Fruit fly (Drosophila melanogaster) whole organism, embryonic: Measurements from ENCODE around the gene Flad1.

Experiments
- B-H2 ChIP-seq: fragments of 200-800 bp; sonication (Bioruptor generic); optimal IDR thresholded peaks from 2 replicates; lab custom pipeline; 2018; ENCODE audit warnings: missing biosample characterization, mild to moderate bottlenecking, missing genetic modification characterization
- CG10147 ChIP-seq: fragments of 200-800 bp; sonication (Bioruptor generic); optimal IDR thresholded peaks from 2 replicates; lab custom pipeline; 2019; ENCODE audit warnings: missing biosample characterization, mild to moderate bottlenecking, missing genetic modification characterization, moderate library complexity
- CG1024 ChIP-seq: fragments of 200-800 bp; sonication (Bioruptor generic); IDR thresholded peaks from 2 replicates; pipeline ENCODE4 v1.3.6; 2022; ENCODE audit warnings: missing biosample characterization, missing genetic modification characterization
- CG10431 ChIP-seq: fragments of 200-800 bp; sonication (Bioruptor generic); optimal IDR thresholded peaks from 3 replicates; lab custom pipeline; 2018; ENCODE audit warnings: missing biosample characterization, mild to moderate bottlenecking, missing genetic modification characterization
- CG10979 ChIP-seq: fragments of 200-800 bp; sonication (Bioruptor generic); optimal IDR thresholded peaks from 2 replicates; lab custom pipeline; 2018; ENCODE audit warnings: missing biosample characterization, mild to moderate bottlenecking, missing genetic modification characterization, moderate library complexity
- CG11456 ChIP-seq: fragments of 200-800 bp; sonication (Bioruptor generic); IDR thresholded peaks from 3 replicates; pipeline ENCODE4 v1.3.6; 2022; ENCODE audit warnings: missing biosample characterization, missing genetic modification characterization
- CG11504 ChIP-seq: fragments of 200-800 bp; sonication (Bioruptor generic); optimal IDR thresholded peaks from 3 replicates; lab custom pipeline; 2019; ENCODE audit warnings: missing biosample characterization, mild to moderate bottlenecking, missing genetic modification characterization, moderate library complexity
- CG12104 ChIP-seq: fragments of 200-800 bp; sonication (Bioruptor generic); optimal IDR thresholded peaks from 3 replicates; lab custom pipeline; 2016; ENCODE audit warnings: missing biosample characterization, missing genetic modification characterization
- CG1233 ChIP-seq: fragments of 200-800 bp; sonication (Bioruptor generic); optimal IDR thresholded peaks from 4 replicates; lab custom pipeline; 2018; ENCODE audit warnings: missing biosample characterization, mild to moderate bottlenecking, missing genetic modification characterization
- CG15696 ChIP-seq: fragments of 200-800 bp; sonication (Bioruptor generic); optimal IDR thresholded peaks from 2 replicates; lab custom pipeline; 2019; ENCODE audit warnings: missing biosample characterization, mild to moderate bottlenecking, missing genetic modification characterization, moderate library complexity
- CG17802 ChIP-seq: fragments of 200-800 bp; sonication (Bioruptor generic); optimal IDR thresholded peaks from 2 replicates; lab custom pipeline; 2018; ENCODE audit warnings: missing biosample characterization, mild to moderate bottlenecking, missing genetic modification characterization, moderate library complexity
- CG18476 ChIP-seq: fragments of 200-800 bp; sonication (Bioruptor generic); optimal IDR thresholded peaks from 2 replicates; lab custom pipeline; 2016; ENCODE audit warnings: missing biosample characterization, mild to moderate bottlenecking, missing genetic modification characterization
- CG2129 ChIP-seq: fragments of 200-800 bp; sonication (Bioruptor generic); IDR thresholded peaks from 2 replicates; pipeline ENCODE4 v1.3.6; 2022; ENCODE audit warnings: missing biosample characterization, missing genetic modification characterization; ENCODE audit not compliant: partially characterized antibody
- CG3281 ChIP-seq: fragments of 200-800 bp; sonication (Bioruptor generic); optimal IDR thresholded peaks from 3 replicates; lab custom pipeline; 2017; ENCODE audit warnings: missing biosample characterization, mild to moderate bottlenecking, missing genetic modification characterization
- CG3995 ChIP-seq: fragments of 200-800 bp; sonication (Bioruptor generic); optimal IDR thresholded peaks from 3 replicates; lab custom pipeline; 2016; ENCODE audit warnings: missing biosample characterization, missing genetic modification characterization
- CG43689 ChIP-seq: fragments of 200-800 bp; sonication (Bioruptor generic); IDR thresholded peaks from 2 replicates; pipeline ENCODE4 v1.3.6; 2022; ENCODE audit warnings: missing biosample characterization, missing genetic modification characterization
- CG7556 ChIP-seq: fragments of 200-800 bp; sonication (Bioruptor generic); optimal IDR thresholded peaks from 2 replicates; lab custom pipeline; 2017; ENCODE audit warnings: missing biosample characterization, mild to moderate bottlenecking, missing genetic modification characterization
- CG8281 ChIP-seq: fragments of 200-800 bp; sonication (Bioruptor generic); optimal IDR thresholded peaks from 2 replicates; lab custom pipeline; 2018; ENCODE audit warnings: missing biosample characterization, mild to moderate bottlenecking, missing genetic modification characterization, moderate library complexity
- CG9215 ChIP-seq: fragments of 200-800 bp; sonication (Bioruptor generic); IDR thresholded peaks from 2 replicates; pipeline ENCODE4 v1.3.6; 2022; ENCODE audit warnings: missing biosample characterization, missing genetic modification characterization
- Dek ChIP-seq: fragments of 200-800 bp; sonication (Bioruptor generic); optimal IDR thresholded peaks from 3 replicates; lab custom pipeline; 2019; ENCODE audit warnings: missing biosample characterization, mild to moderate bottlenecking, missing genetic modification characterization, moderate library complexity
- Fer2 ChIP-seq: fragments of 200-800 bp; sonication (Bioruptor generic); optimal IDR thresholded peaks from 2 replicates; lab custom pipeline; 2018; ENCODE audit warnings: missing biosample characterization, mild to moderate bottlenecking, missing genetic modification characterization, moderate library complexity
- Fer3 ChIP-seq: fragments of 200-800 bp; sonication (Bioruptor generic); optimal IDR thresholded peaks from 2 replicates; lab custom pipeline; 2018; ENCODE audit warnings: missing biosample characterization, mild to moderate bottlenecking, missing genetic modification characterization, moderate library complexity
- H2.0 ChIP-seq: fragments of 200-800 bp; sonication (Bioruptor generic); IDR thresholded peaks from 2 replicates; pipeline ENCODE4 v1.3.6; 2022; ENCODE audit warnings: missing biosample characterization, missing genetic modification characterization
- Nf-YC ChIP-seq: fragments of 200-800 bp; optimal IDR thresholded peaks from 3 replicates; lab custom pipeline; 2019; ENCODE audit warnings: missing biosample characterization, mild to moderate bottlenecking, missing genetic modification characterization, moderate library complexity
- Oaz ChIP-seq: fragments of 200-800 bp; sonication (Bioruptor generic); IDR thresholded peaks from 2 replicates; pipeline ENCODE4 v1.3.6; 2022; ENCODE audit warnings: missing biosample characterization, missing genetic modification characterization
- Poxn ChIP-seq: fragments of 200-800 bp; sonication (Bioruptor generic); IDR thresholded peaks from 2 replicates; pipeline ENCODE4 v1.3.6; 2022; ENCODE audit warnings: missing biosample characterization, missing genetic modification characterization
- abd-A ChIP-seq: fragments of 200-800 bp; sonication (Bioruptor generic); optimal IDR thresholded peaks from 3 replicates; lab custom pipeline; 2019; ENCODE audit warnings: missing biosample characterization, mild to moderate bottlenecking, missing genetic modification characterization, moderate library complexity
- al ChIP-seq: fragments of 200-800 bp; sonication (Bioruptor generic); IDR thresholded peaks from 2 replicates; pipeline ENCODE4 v1.3.6; 2022; ENCODE audit warnings: missing biosample characterization, missing genetic modification characterization
- ase ChIP-seq: fragments of 200-800 bp; sonication (Bioruptor generic); IDR thresholded peaks from 3 replicates; pipeline ENCODE4 v1.3.6; 2022; ENCODE audit warnings: missing biosample characterization, missing genetic modification characterization
- btn ChIP-seq: fragments of 200-800 bp; sonication (Bioruptor generic); optimal IDR thresholded peaks from 2 replicates; lab custom pipeline; 2016; ENCODE audit warnings: missing biosample characterization, missing genetic modification characterization
- cg ChIP-seq: fragments of 200-800 bp; sonication (Bioruptor generic); optimal IDR thresholded peaks from 3 replicates; lab custom pipeline; 2019; ENCODE audit warnings: missing biosample characterization, mild to moderate bottlenecking, missing genetic modification characterization, moderate library complexity
- chm ChIP-seq: fragments of 200-800 bp; sonication (Bioruptor generic); IDR thresholded peaks from 2 replicates; pipeline ENCODE4 v1.3.6; 2022; ENCODE audit warnings: missing biosample characterization, missing genetic modification characterization
- dm ChIP-seq: fragments of 200-800 bp; sonication (Bioruptor generic); optimal IDR thresholded peaks from 3 replicates; lab custom pipeline; 2016; ENCODE audit warnings: missing biosample characterization, missing genetic modification characterization
- ems ChIP-seq: fragments of 200-800 bp; sonication (Bioruptor generic); optimal IDR thresholded peaks from 3 replicates; lab custom pipeline; 2016; ENCODE audit warnings: missing biosample characterization, missing genetic modification characterization
- fd96Cb ChIP-seq: fragments of 200-800 bp; sonication (Bioruptor generic); optimal IDR thresholded peaks from 2 replicates; lab custom pipeline; 2018; ENCODE audit warnings: missing biosample characterization, mild to moderate bottlenecking, missing genetic modification characterization, moderate library complexity
- ftz-f1 ChIP-seq: fragments of 200-800 bp; sonication (Bioruptor generic); optimal IDR thresholded peaks from 2 replicates; lab custom pipeline; 2016; ENCODE audit warnings: missing biosample characterization, missing genetic modification characterization
- gcm ChIP-seq: fragments of 200-800 bp; sonication (Bioruptor generic); optimal IDR thresholded peaks from 2 replicates; lab custom pipeline; 2019; ENCODE audit warnings: missing biosample characterization, mild to moderate bottlenecking, missing genetic modification characterization, moderate library complexity
- gem ChIP-seq: fragments of 200-800 bp; sonication (Bioruptor generic); optimal IDR thresholded peaks from 2 replicates; lab custom pipeline; 2019; ENCODE audit warnings: missing biosample characterization, mild to moderate bottlenecking, missing genetic modification characterization, moderate library complexity
- hth ChIP-seq: fragments of >200 bp; optimal IDR thresholded peaks from 2 replicates; lab custom pipeline; 2017; ENCODE audit warnings: inconsistent platforms
- mam ChIP-seq: fragments of 200-800 bp; sonication (Bioruptor generic); optimal IDR thresholded peaks from 3 replicates; lab custom pipeline; 2016; ENCODE audit warnings: missing biosample characterization, missing genetic modification characterization
- nerfin-1 ChIP-seq: fragments of 200-800 bp; sonication (Bioruptor generic); optimal IDR thresholded peaks from 3 replicates; lab custom pipeline; 2019; ENCODE audit warnings: missing biosample characterization, mild to moderate bottlenecking, missing genetic modification characterization, moderate library complexity
- pros ChIP-seq: fragments of 200-800 bp; sonication (Bioruptor generic); optimal IDR thresholded peaks from 3 replicates; lab custom pipeline; 2019; ENCODE audit warnings: missing biosample characterization, mild to moderate bottlenecking, missing genetic modification characterization, moderate library complexity
- scrt ChIP-seq: fragments of 200-800 bp; sonication (Bioruptor generic); optimal IDR thresholded peaks from 2 replicates; lab custom pipeline; 2018; ENCODE audit warnings: missing biosample characterization, mild to moderate bottlenecking, missing genetic modification characterization, moderate library complexity
- sd ChIP-seq: fragments of 200-800 bp; sonication (Bioruptor generic); optimal IDR thresholded peaks from 3 replicates; lab custom pipeline; 2018; ENCODE audit warnings: missing biosample characterization, mild to moderate bottlenecking, missing genetic modification characterization, moderate library complexity
- tna ChIP-seq: fragments of 200-800 bp; sonication (Bioruptor generic); IDR thresholded peaks from 2 replicates; pipeline ENCODE4 v1.3.6; 2022; ENCODE audit warnings: missing biosample characterization, missing genetic modification characterization; ENCODE audit not compliant: partially characterized antibody
- tx ChIP-seq: fragments of 200-800 bp; sonication (Bioruptor generic); optimal IDR thresholded peaks from 2 replicates; lab custom pipeline; 2016; ENCODE audit warnings: missing biosample characterization, missing genetic modification characterization
- vvl ChIP-seq: fragments of 200-800 bp; sonication (Bioruptor generic); IDR thresholded peaks from 2 replicates; pipeline ENCODE4 v1.3.6; 2022; ENCODE audit warnings: missing biosample characterization, missing genetic modification characterization
- wdn ChIP-seq: fragments of 200-800 bp; sonication (Bioruptor generic); IDR thresholded peaks from 2 replicates; pipeline ENCODE4 v1.3.6; 2022; ENCODE audit warnings: missing biosample characterization, missing genetic modification characterization
- yki ChIP-seq: fragments of >200 bp; optimal IDR thresholded peaks from 3 replicates; lab custom pipeline; 2018

Gene Flad1

DNA sequence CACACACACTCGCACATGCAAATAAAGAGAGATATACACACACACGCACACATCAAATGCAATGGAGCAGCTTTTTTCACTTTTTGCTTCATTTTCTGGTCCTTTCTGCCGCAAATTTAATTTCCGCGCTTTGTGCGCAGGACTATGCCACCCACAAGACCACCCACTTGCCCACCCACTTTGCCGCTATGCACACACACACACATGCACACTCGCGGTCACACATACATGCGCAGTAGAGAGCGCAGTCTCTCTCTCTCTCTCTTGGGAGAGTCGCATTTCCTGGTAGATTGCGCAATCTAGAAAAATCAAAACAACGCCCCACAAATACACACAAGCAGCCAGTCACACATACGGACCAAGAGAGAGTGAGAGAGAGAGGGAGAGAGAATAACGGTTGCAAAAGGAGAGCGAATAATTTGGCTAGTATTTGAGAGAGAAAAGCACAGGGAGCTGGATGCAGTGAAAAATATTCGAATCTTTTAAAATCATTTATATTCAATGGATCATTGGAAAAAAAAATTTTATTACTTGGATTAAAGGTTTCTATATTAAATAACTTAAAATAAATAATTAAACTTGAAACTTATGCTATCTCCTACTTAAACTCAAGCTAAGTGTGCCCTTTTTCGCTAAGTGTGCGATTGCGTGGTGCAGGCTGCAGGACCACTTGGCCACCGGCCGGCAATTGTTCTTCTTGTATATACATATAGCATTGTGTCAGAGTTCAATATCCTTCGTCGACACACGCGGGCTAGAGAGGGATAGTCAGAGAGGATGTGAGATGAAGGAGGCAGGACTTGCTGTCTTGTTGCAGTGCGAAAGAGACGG is 22.3 kb upstream of the Flad1 start (continued):
- TF ChIP-seq pros (GFP tag; lab: Kevin White, UChicago) (no peak), tx (GFP tag; lab: Kevin White, UChicago) (no peak), B-H2 (GFP tag; lab: Kevin White, UChicago) (no peak), al (GFP tag; lab: Robert Waterston, UW) (0 out of 2 replicates have a peak, but pooled peaks have one; percentile 16), CG43689 (GFP tag; lab: Robert Waterston, UW) (no peak), gcm (GFP tag; lab: Kevin White, UChicago) (no peak), dm (no peak), CG3995 (GFP tag; lab: Kevin White, UChicago) (no peak), ftz-f1 (GFP tag; lab: Kevin White, UChicago) (no peak), H2.0 (GFP tag; lab: Robert Waterston, UW) (peak; percentile 65), scrt (peak; percentile 59), CG2129 (GFP tag; lab: Robert Waterston, UW) (no peak), Poxn (no peak), CG18476 (GFP tag; lab: Kevin White, UChicago) (no peak), CG1024 (peak; percentile 26; the same call in 1 of the 2 replicates), Fer2 (no peak), yki (lab: Kevin White, UChicago) (peak; percentile 73), CG3281 (GFP tag; lab: Kevin White, UChicago) (peak; percentile 33), Oaz (GFP tag; lab: Robert Waterston, UW) (0 out of 2 replicates have a peak, but pooled peaks have one; percentile 30), CG17802 (tag; lab: Kevin White, UChicago) (no peak), fd96Cb (tag; lab: Kevin White, UChicago) (peak; percentile 49), wdn (GFP tag; lab: Robert Waterston, UW) (peak; percentile 55), Nf-YC (tag; lab: Kevin White, UChicago) (peak; percentile 32), mam (no peak), CG7556 (peak; percentile 85), sd (tag; lab: Kevin White, UChicago) (no peak), cg (GFP tag; lab: Kevin White, UChicago) (peak; percentile 80), ems (no peak), nerfin-1 (tag; lab: Kevin White, UChicago) (peak; percentile 23), CG10979 (tag; lab: Kevin White, UChicago) (peak; percentile 75), ase (no peak), CG8281 (tag; lab: Kevin White, UChicago) (peak; percentile 47), gem (tag; lab: Kevin White, UChicago) (peak; percentile 71), CG1233 (GFP tag; lab: Kevin White, UChicago) (peak; percentile 61), tna (GFP tag; lab: Robert Waterston, UW) (no peak), CG15696 (peak; percentile 31), CG9215 (peak; percentile 42; the same call in 1 of the 2 replicates), CG12104 (GFP tag; lab: Kevin White, UChicago) (peak; percentile 24), hth (lab: Kevin White, UChicago) (no peak), btn (GFP tag; lab: Kevin White, UChicago) (no peak), CG11504 (tag; lab: Kevin White, UChicago) (peak; percentile 81), CG11456 (GFP tag; lab: Robert Waterston, UW) (no peak), vvl (peak; percentile 87), chm (peak; percentile 58; the same call in 1 of the 2 replicates), CG10431 (GFP tag; lab: Kevin White, UChicago) (no peak), abd-A (tag; lab: Kevin White, UChicago) (no peak), CG10147 (GFP tag; lab: Kevin White, UChicago) (no peak), Dek (peak; percentile 31), Fer3 (peak; percentile 25)
